Worm (Caenorhabditis elegans): ENCODE data around the gene pigg-1.

DNA sequence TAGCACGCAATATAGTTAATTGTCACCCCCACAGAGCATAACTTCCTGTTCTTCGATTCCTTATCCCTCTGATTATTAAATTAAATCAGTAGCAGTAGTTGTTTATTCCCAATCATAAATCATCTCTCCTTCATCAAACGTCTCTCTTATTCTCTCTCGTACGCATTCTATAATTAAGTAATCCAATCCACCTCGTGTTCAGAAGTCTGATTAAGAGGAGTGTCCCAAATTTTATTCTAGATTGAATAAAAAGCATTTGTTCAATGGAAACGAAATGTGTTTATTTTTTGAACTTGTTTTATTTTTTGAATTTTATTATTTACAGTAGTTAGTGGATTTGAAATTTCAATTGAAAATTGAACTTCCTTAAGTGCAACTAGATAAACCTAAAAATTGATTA is 11.3 kb upstream of the pigg-1 start:
- TF ChIP-seq pha-4 (tag; optimal IDR thresholded peaks at IDR 0.05) (no peak), nhr-11 (tag; optimal IDR thresholded peaks at IDR 0.05) (no peak), unc-62 (GFP tag; optimal IDR thresholded peaks at IDR 0.05) (no peak), tbx-2 (tag; optimal IDR thresholded peaks at IDR 0.05) (no peak), egl-27 (tag; optimal IDR thresholded peaks at IDR 0.05) (no peak), nhr-237 (tag; optimal IDR thresholded peaks at IDR 0.05) (no peak), ama-1 (optimal IDR thresholded peaks at IDR 0.05) (no peak), fkh-10 (GFP tag; optimal IDR thresholded peaks at IDR 0.05) (no peak), snpc-4 (tag; optimal IDR thresholded peaks at IDR 0.05) (no peak), lin-39 (tag; optimal IDR thresholded peaks at IDR 0.05) (no peak)

All from whole organism, L3 larva.